Worm (Caenorhabditis elegans) whole organism, late embryonic: ENCODE results near the gene R102.8.

Source experiments
- K09A11.1 ChIP-seq: sonication (generic microtip); optimal IDR thresholded peaks from 2 replicates; lab custom pipeline; 2017; ENCODE audit warnings: antibody characterized with exemption, mild to moderate bottlenecking, missing genetic modification characterization, missing compliant biosample characterization; ENCODE audit not compliant: insufficient read depth
- ama-1 ChIP-seq: fragments of 150-350 bp; optimal IDR thresholded peaks from 2 replicates; lab custom pipeline; 2014
- ceh-24 ChIP-seq: sonication (generic microtip); optimal IDR thresholded peaks from 2 replicates; lab custom pipeline; 2016; ENCODE audit warnings: mild to moderate bottlenecking, missing genetic modification characterization, missing compliant biosample characterization
- dve-1 ChIP-seq: sonication (generic microtip); optimal IDR thresholded peaks from 2 replicates; lab custom pipeline; 2017; ENCODE audit warnings: antibody characterized with exemption, mild to moderate bottlenecking, missing genetic modification characterization, missing compliant biosample characterization
- fax-1 ChIP-seq: sonication (generic microtip); optimal IDR thresholded peaks from 2 replicates; lab custom pipeline; 2016; ENCODE audit warnings: missing genotype, missing genetic modification characterization, missing compliant biosample characterization
- hlh-30 ChIP-seq: sonication (generic microtip); optimal IDR thresholded peaks from 2 replicates; lab custom pipeline; 2017; ENCODE audit warnings: antibody characterized with exemption, missing genetic modification characterization, missing compliant biosample characterization; ENCODE audit not compliant: insufficient read depth
- pag-3 ChIP-seq: sonication (generic microtip); optimal IDR thresholded peaks from 2 replicates; lab custom pipeline; 2016; ENCODE audit warnings: missing compliant biosample characterization, missing genetic modification characterization, borderline replicate concordance
- pqm-1 ChIP-seq: sonication (generic microtip); optimal IDR thresholded peaks from 2 replicates; lab custom pipeline; 2016; ENCODE audit warnings: missing genetic modification characterization, missing compliant biosample characterization
- tbx-2 ChIP-seq: sonication (generic microtip); optimal IDR thresholded peaks from 2 replicates; lab custom pipeline; 2016; ENCODE audit warnings: missing genetic modification characterization, missing compliant biosample characterization

DNA sequence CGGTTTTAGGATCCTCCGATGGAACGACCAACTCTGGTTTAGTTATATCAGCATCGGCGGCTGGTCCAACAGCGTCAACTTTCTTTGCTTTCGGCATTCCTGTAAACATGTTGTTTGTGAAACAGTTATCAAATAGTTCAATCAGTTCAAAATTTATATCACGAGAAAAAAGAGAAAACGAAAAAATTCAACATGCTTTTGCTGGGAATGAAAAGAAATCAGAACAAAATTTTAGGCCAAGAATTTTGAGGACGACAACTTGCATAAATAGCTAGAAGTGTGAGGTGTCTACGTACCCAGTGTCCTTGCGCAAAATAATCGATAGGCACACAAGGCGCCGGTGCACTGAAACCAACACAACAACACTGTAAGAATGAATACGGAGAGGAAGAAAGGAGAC is 9.7 kb downstream of the R102.8 start, which contains the start of gene K08C7.4:
- TF ChIP-seq hlh-30 (no peak), tbx-2 (tag; lab: Kevin White, UChicago) (no peak), pqm-1 (tag; lab: Kevin White, UChicago) (no peak), pag-3 (tag; lab: Kevin White, UChicago) (no peak), ama-1 (no peak), dve-1 (no peak), fax-1 (no peak), ceh-24 (tag; lab: Kevin White, UChicago) (no peak), K09A11.1 (tag; lab: Kevin White, UChicago) (no peak)
